Worm (Caenorhabditis elegans) whole organism, early embryonic: ENCODE measurements around the gene F53E10.1.

Experiments
- F13C5.2 ChIP-seq: sonication (generic microtip); optimal IDR thresholded peaks from 2 replicates; lab custom pipeline; 2017; ENCODE audit warnings: mild to moderate bottlenecking, missing genetic modification characterization, inconsistent platforms, missing compliant biosample characterization
- ama-1 ChIP-seq: fragments of 150-350 bp; optimal IDR thresholded peaks from 2 replicates; lab custom pipeline; 2014
- flt-1 ChIP-seq: fragments of 200-800 bp; sonication (Bioruptor generic); IDR thresholded peaks from 2 replicates; pipeline ENCODE4 v1.3.6; 2022; ENCODE audit warnings: missing genetic modification characterization, missing compliant biosample characterization
- hmg-4 ChIP-seq: fragments of 200-800 bp; sonication (Bioruptor generic); optimal IDR thresholded peaks from 2 replicates; lab custom pipeline; 2018; ENCODE audit warnings: mild to moderate bottlenecking, missing genetic modification characterization, missing compliant biosample characterization
- scrt-1 ChIP-seq: fragments of 200-800 bp; sonication (Bioruptor generic); IDR thresholded peaks from 2 replicates; pipeline ENCODE4 v1.3.6; 2022; ENCODE audit warnings: missing genetic modification characterization, missing compliant biosample characterization

DNA sequence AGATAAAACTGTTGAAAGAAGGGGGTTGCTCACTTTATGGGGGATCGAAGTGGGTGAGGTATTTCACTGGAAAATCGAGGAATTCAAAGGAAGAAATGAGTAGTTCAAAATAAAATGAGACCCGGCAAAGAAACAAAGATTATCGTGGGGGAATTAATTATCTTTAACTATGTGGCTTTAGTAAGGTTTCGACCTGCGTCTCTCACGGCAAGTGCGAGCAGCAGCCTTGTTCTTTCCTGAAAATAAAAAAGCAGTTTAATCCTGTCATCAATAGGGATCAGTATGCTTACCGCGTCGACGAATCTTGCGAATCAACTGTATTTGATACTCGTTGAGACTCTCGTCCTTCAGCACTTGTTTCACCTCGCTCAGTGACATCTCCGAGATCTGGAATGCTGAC is 6.8 kb downstream of the F53E10.1 start, which contains the start of gene srh-271:
- TF ChIP-seq F13C5.2 (tag; lab: Kevin White, UChicago) (no peak), ama-1 (no peak), flt-1 (GFP tag; lab: Robert Waterston, UW) (no peak), hmg-4 (GFP tag; lab: Kevin White, UChicago) (no peak), scrt-1 (GFP tag; lab: Robert Waterston, UW) (no peak)
